Fruit fly (Drosophila melanogaster) whole organism, adult: Measurements from ENCODE around the gene CG14564.
A peak's percentile ranks its signal among the peaks of the same experiment; 100 is the strongest.

ENCODE experiments used
- CG11617 ChIP-seq: fragments of 200-800 bp; sonication (Bioruptor generic); optimal IDR thresholded peaks from 2 replicates; lab custom pipeline; 2017; ENCODE audit warnings: mild to moderate bottlenecking, missing biosample characterization, missing genetic modification reagents, missing genetic modification characterization
- CG12768 ChIP-seq: fragments of 200-800 bp; sonication (Bioruptor generic); optimal IDR thresholded peaks from 2 replicates; lab custom pipeline; 2017; ENCODE audit warnings: missing biosample characterization, missing genetic modification characterization, mild to moderate bottlenecking, moderate library complexity, missing genetic modification reagents
- CG14711 ChIP-seq: fragments of 200-800 bp; sonication (Bioruptor generic); optimal IDR thresholded peaks from 2 replicates; lab custom pipeline; 2018; ENCODE audit warnings: missing biosample characterization, mild to moderate bottlenecking, missing genetic modification characterization, moderate library complexity
- CG1620 ChIP-seq: fragments of 200-800 bp; sonication (Bioruptor generic); optimal IDR thresholded peaks from 2 replicates; lab custom pipeline; 2016; ENCODE audit warnings: missing biosample characterization, missing genetic modification characterization
- CG33017 ChIP-seq: fragments of 200-800 bp; sonication (Bioruptor generic); optimal IDR thresholded peaks from 2 replicates; lab custom pipeline; 2018; ENCODE audit warnings: missing biosample characterization, mild to moderate bottlenecking, missing genetic modification characterization, moderate library complexity
- CG5204 ChIP-seq: fragments of 200-800 bp; sonication (Bioruptor generic); optimal IDR thresholded peaks from 2 replicates; lab custom pipeline; 2016; ENCODE audit warnings: missing biosample characterization, missing genetic modification characterization
- CG7045 ChIP-seq: fragments of 200-800 bp; sonication (Bioruptor generic); optimal IDR thresholded peaks from 2 replicates; lab custom pipeline; 2017; ENCODE audit warnings: missing biosample characterization, mild to moderate bottlenecking, missing genetic modification characterization
- CG7101 ChIP-seq: fragments of 200-800 bp; sonication (Bioruptor generic); optimal IDR thresholded peaks from 2 replicates; lab custom pipeline; 2018; ENCODE audit warnings: missing biosample characterization, mild to moderate bottlenecking, missing genetic modification characterization, moderate library complexity
- Clk ChIP-seq: fragments of 200-800 bp; sonication (Bioruptor generic); optimal IDR thresholded peaks from 2 replicates; lab custom pipeline; 2017; ENCODE audit warnings: missing biosample characterization, missing genetic modification characterization
- Crg-1 ChIP-seq: fragments of 200-800 bp; sonication (Bioruptor generic); optimal IDR thresholded peaks from 2 replicates; lab custom pipeline; 2016; ENCODE audit warnings: missing biosample characterization, missing genetic modification characterization
- Hr96 ChIP-seq: fragments of 200-800 bp; sonication (Bioruptor generic); optimal IDR thresholded peaks from 2 replicates; lab custom pipeline; 2016; ENCODE audit warnings: missing biosample characterization, missing genetic modification characterization
- Mnt ChIP-seq: fragments of 200-800 bp; sonication (Bioruptor generic); optimal IDR thresholded peaks from 2 replicates; lab custom pipeline; 2016; ENCODE audit warnings: missing biosample characterization, mild to moderate bottlenecking, missing genetic modification characterization
- bab1 ChIP-seq: fragments of 200-800 bp; sonication (Bioruptor generic); optimal IDR thresholded peaks from 3 replicates; lab custom pipeline; 2019; ENCODE audit warnings: missing biosample characterization, mild to moderate bottlenecking, missing genetic modification characterization, moderate library complexity
- cic ChIP-seq: fragments of 200-800 bp; sonication (Bioruptor generic); optimal IDR thresholded peaks from 2 replicates; lab custom pipeline; 2017; ENCODE audit warnings: missing biosample characterization, mild to moderate bottlenecking, missing genetic modification characterization, moderate library complexity
- cnc ChIP-seq, 2 experiments: fragments of >200 bp; optimal IDR thresholded peaks; 2 replicates each; lab custom pipeline; 2017
- kay ChIP-seq: fragments of 200-800 bp; sonication (Bioruptor generic); peaks from one replicate; lab custom pipeline; 2016; ENCODE audit warnings: missing biosample characterization, missing genetic modification characterization, borderline replicate concordance
- ovo ChIP-seq: fragments of 200-800 bp; sonication (Bioruptor generic); optimal IDR thresholded peaks from 2 replicates; lab custom pipeline; 2016; ENCODE audit warnings: missing biosample characterization, missing genetic modification characterization
- pad ChIP-seq: fragments of 200-800 bp; sonication (Bioruptor generic); optimal IDR thresholded peaks from 3 replicates; lab custom pipeline; 2017; ENCODE audit warnings: missing biosample characterization, missing genetic modification characterization, mild to moderate bottlenecking, moderate library complexity, missing genetic modification reagents
- tj ChIP-seq: fragments of 200-800 bp; sonication (Bioruptor generic); optimal IDR thresholded peaks from 3 replicates; lab custom pipeline; 2017; ENCODE audit warnings: missing biosample characterization, mild to moderate bottlenecking, missing genetic modification characterization, moderate library complexity
- toe ChIP-seq: fragments of 200-800 bp; sonication (Bioruptor generic); optimal IDR thresholded peaks from 2 replicates; lab custom pipeline; 2016; ENCODE audit warnings: missing biosample characterization, missing genetic modification characterization

Gene CG14564

DNA sequence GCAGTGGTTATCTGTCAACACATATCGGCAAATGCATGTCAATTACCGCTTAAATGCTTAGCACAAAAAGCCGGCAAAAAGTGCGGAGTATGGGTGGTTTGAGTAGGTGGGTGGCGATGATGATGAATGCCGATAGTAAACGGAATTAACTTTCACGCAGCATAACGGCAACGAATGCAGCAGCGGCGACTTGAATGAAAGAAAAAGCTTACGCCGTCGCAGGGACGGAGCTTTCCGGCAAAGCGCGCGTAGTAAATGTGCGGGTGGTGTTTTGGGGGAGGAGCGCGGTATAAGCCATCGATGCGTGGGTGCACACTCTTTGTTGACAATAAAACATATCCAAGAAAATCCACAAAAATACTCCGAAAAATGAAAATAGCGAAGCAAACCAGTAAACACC lies 12.6 kb downstream of the CG14564 start, which contains the start of gene CG7370:
Gene CG7370 (plus strand): TSS at position 301 of the 400 bp plus-strand sequence.
- TF ChIP-seq ovo: no peak
- no peak for TF ChIP-seq CG7045
- no peak for TF ChIP-seq Crg-1
- TF ChIP-seq pad: no peak
- TF ChIP-seq Mnt (GFP tag; lab: Kevin White, UChicago): no peak
- TF ChIP-seq CG5204 (GFP tag; lab: Kevin White, UChicago): no peak
- no peak for TF ChIP-seq CG11617 (GFP tag; lab: Kevin White, UChicago)
- TF ChIP-seq CG7101: no peak
- no peak for TF ChIP-seq CG33017
- no peak for TF ChIP-seq Hr96 (GFP tag; lab: Kevin White, UChicago)
- no peak for TF ChIP-seq tj (GFP tag; lab: Kevin White, UChicago)
- TF ChIP-seq cnc (optimal IDR thresholded peaks at IDR 0.05; lab: Kevin White, UChicago): no peak
- no peak for TF ChIP-seq CG14711 (tag; lab: Kevin White, UChicago)
- no peak for TF ChIP-seq bab1 (GFP tag; lab: Kevin White, UChicago)
- no peak for TF ChIP-seq Clk
- TF ChIP-seq CG1620 (GFP tag; lab: Kevin White, UChicago): no peak
- no peak for TF ChIP-seq toe (GFP tag; lab: Kevin White, UChicago)
- TF ChIP-seq kay: no peak
- no peak for TF ChIP-seq CG12768 (GFP tag; lab: Kevin White, UChicago)
- TF ChIP-seq cic: no peak

dm6 chr3L:21770328-21770727 lies 13.4 kb downstream of the CG14564 start, which contains the start of gene Syn1:
Gene Syn1 (minus strand): TSS chr3L:21770534.
- peak; percentile 23 for TF ChIP-seq kay
- no peak for TF ChIP-seq cic
- TF ChIP-seq toe (GFP tag; lab: Kevin White, UChicago): no peak

- TF ChIP-seq Mnt (GFP tag; lab: Kevin White, UChicago): no peak
- peak; percentile 32 for TF ChIP-seq kay
Observed at dm6 chr3L:21773855-21774254, 16.9 kb downstream of the CG14564 start.

DNA sequence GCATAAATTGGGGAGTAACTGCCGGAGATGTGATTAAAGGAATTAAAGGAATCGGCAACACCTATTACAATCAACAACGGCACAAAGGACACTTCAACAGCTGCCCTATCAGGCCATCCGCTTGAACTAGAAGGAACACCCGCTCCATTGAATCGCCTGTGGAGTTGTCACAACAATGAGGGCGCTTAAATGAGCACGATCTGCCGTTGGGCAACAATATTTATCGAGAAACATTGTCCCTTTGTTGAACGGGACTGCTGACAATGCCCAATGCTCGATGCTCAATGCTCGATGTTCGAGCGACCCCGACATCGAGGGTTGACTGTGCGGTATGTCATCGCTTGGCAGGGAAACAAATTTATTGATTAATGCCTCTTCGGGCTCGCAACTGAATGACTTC lies 30.9 kb downstream of the CG14564 start:
- TF ChIP-seq pad (no peak), CG1620 (GFP tag; lab: Kevin White, UChicago) (no peak), CG33017 (no peak), Hr96 (GFP tag; lab: Kevin White, UChicago) (no peak), kay (no peak), CG12768 (GFP tag; lab: Kevin White, UChicago) (no peak), tj (GFP tag; lab: Kevin White, UChicago) (no peak), Mnt (GFP tag; lab: Kevin White, UChicago) (no peak)

DNA sequence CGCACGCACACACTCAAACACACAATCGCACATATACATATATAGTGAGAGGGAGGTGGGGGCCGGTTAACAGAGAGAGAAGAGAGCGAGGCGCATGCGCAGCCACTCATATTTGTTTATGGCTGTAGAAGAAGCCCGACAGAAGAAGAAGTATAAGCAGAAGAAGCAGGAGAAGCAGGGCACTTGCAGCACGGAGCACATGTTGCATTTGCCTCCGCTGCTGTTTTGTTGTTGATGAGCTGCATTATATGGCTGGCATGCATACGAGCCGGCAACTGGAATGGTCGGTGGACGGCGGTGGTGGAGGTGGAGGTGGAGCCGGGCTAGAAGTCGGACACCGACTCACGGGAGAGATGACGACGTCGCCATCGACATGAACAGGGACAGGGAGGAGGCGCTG lies 43.5 kb downstream of the CG14564 start:
- TF ChIP-seq CG7045: no peak
- no peak for TF ChIP-seq toe (GFP tag; lab: Kevin White, UChicago)
- TF ChIP-seq kay: no peak
- no peak for TF ChIP-seq CG11617 (GFP tag; lab: Kevin White, UChicago)
- no peak for TF ChIP-seq CG12768 (GFP tag; lab: Kevin White, UChicago)
- TF ChIP-seq cnc (optimal IDR thresholded peaks at IDR 0.05; lab: Kevin White, UChicago): no peak
- no peak for TF ChIP-seq CG33017
- no peak for TF ChIP-seq CG14711 (tag; lab: Kevin White, UChicago)
- no peak for TF ChIP-seq cic
- TF ChIP-seq Crg-1: no peak
- TF ChIP-seq bab1 (GFP tag; lab: Kevin White, UChicago): no peak
- TF ChIP-seq CG7101: no peak
- no peak for TF ChIP-seq CG5204 (GFP tag; lab: Kevin White, UChicago)
- no peak for TF ChIP-seq Clk
- TF ChIP-seq Hr96 (GFP tag; lab: Kevin White, UChicago): no peak
- TF ChIP-seq Mnt (GFP tag; lab: Kevin White, UChicago): no peak
- TF ChIP-seq pad: no peak
- TF ChIP-seq ovo: no peak
- no peak for TF ChIP-seq tj (GFP tag; lab: Kevin White, UChicago)
- TF ChIP-seq CG1620 (GFP tag; lab: Kevin White, UChicago): no peak
